Worm (Caenorhabditis elegans) whole organism, L4/young adult: Measurements from ENCODE around the gene mop-25.2.

Experiments used
- W03F9.2 ChIP-seq: fragments of 150-350 bp; optimal IDR thresholded peaks from 2 replicates; lab custom pipeline; 2014; ENCODE audit warnings: missing biosample characterization, missing genetic modification characterization
- dao-5 ChIP-seq: sonication (generic microtip); optimal IDR thresholded peaks from 2 replicates; lab custom pipeline; 2016; ENCODE audit warnings: missing genotype, missing genetic modification characterization, moderate library complexity, missing compliant biosample characterization
- him-1 ChIP-seq: sonication (generic microtip); optimal IDR thresholded peaks from 2 replicates; lab custom pipeline; 2016; ENCODE audit warnings: missing genotype, missing genetic modification reagents, missing genetic modification characterization, missing compliant biosample characterization

- TF ChIP-seq him-1 (no peak), dao-5 (tag; lab: Kevin White, UChicago) (no peak), W03F9.2 (no peak)
Measured at ce11 chrII:9658915-9659314, 44.6 kb downstream of the mop-25.2 start, which contains the start of gene ZK1320.2.
